Fruit fly (Drosophila melanogaster) whole organism, embryonic: ENCODE measurements around the gene CG13386.

Experiments
- ATbp ChIP-seq: fragments of 200-800 bp; sonication (Bioruptor generic); optimal IDR thresholded peaks from 2 replicates; lab custom pipeline; 2017; ENCODE audit warnings: missing biosample characterization, mild to moderate bottlenecking, missing genetic modification characterization, missing genetic modification reagents
- Adf1 ChIP-seq: fragments of 200-800 bp; sonication (Bioruptor generic); IDR thresholded peaks from 2 replicates; pipeline ENCODE4 v1.3.6; 2022; ENCODE audit warnings: missing biosample characterization, missing genetic modification characterization
- Bgb ChIP-seq: fragments of 200-800 bp; sonication (Bioruptor generic); IDR thresholded peaks from 2 replicates; pipeline ENCODE4 v1.3.6; 2022; ENCODE audit warnings: missing biosample characterization, missing genetic modification characterization; ENCODE audit not compliant: partially characterized antibody
- CG10321 ChIP-seq: fragments of 200-800 bp; sonication (Bioruptor generic); IDR thresholded peaks from 2 replicates; pipeline ENCODE4 v1.3.6; 2022; ENCODE audit warnings: missing biosample characterization, missing genetic modification characterization
- CG10654 ChIP-seq: fragments of 200-800 bp; sonication (Bioruptor generic); optimal IDR thresholded peaks from 2 replicates; lab custom pipeline; 2016; ENCODE audit warnings: missing biosample characterization, missing genetic modification characterization
- CG11093 ChIP-seq: fragments of 200-800 bp; sonication (Bioruptor generic); IDR thresholded peaks from 3 replicates; pipeline ENCODE4 v1.3.6; 2022; ENCODE audit warnings: missing biosample characterization, missing genetic modification characterization
- CG12104 ChIP-seq: fragments of 200-800 bp; sonication (Bioruptor generic); optimal IDR thresholded peaks from 3 replicates; lab custom pipeline; 2016; ENCODE audit warnings: missing biosample characterization, missing genetic modification characterization
- CG13424 ChIP-seq: fragments of 200-800 bp; sonication (Bioruptor generic); optimal IDR thresholded peaks from 2 replicates; lab custom pipeline; 2019; ENCODE audit warnings: missing biosample characterization, mild to moderate bottlenecking, missing genetic modification characterization, moderate library complexity
- CG1529 ChIP-seq: fragments of 200-800 bp; sonication (Bioruptor generic); optimal IDR thresholded peaks from 3 replicates; lab custom pipeline; 2018; ENCODE audit warnings: missing biosample characterization, missing genetic modification characterization
- CG18619 ChIP-seq: fragments of 200-800 bp; sonication (Bioruptor generic); optimal IDR thresholded peaks from 3 replicates; lab custom pipeline; 2017; ENCODE audit warnings: missing biosample characterization, mild to moderate bottlenecking, missing genetic modification characterization
- CG30431 ChIP-seq: fragments of 200-800 bp; sonication (Bioruptor generic); optimal IDR thresholded peaks from 2 replicates; lab custom pipeline; 2017; ENCODE audit warnings: missing biosample characterization, missing genetic modification characterization
- CG33213 ChIP-seq: fragments of 200-800 bp; sonication (Bioruptor generic); optimal IDR thresholded peaks from 3 replicates; lab custom pipeline; 2016; ENCODE audit warnings: missing biosample characterization, missing genetic modification characterization
- CG3847 ChIP-seq: fragments of 200-800 bp; sonication (Bioruptor generic); IDR thresholded peaks from 2 replicates; pipeline ENCODE4 v1.3.6; 2022; ENCODE audit warnings: missing biosample characterization, missing genetic modification characterization
- CG4707 ChIP-seq: fragments of 200-800 bp; sonication (Bioruptor generic); optimal IDR thresholded peaks from 2 replicates; lab custom pipeline; 2018; ENCODE audit warnings: missing biosample characterization, mild to moderate bottlenecking, missing genetic modification characterization, moderate library complexity
- CG5180 ChIP-seq: fragments of 200-800 bp; sonication (Bioruptor generic); optimal IDR thresholded peaks from 3 replicates; lab custom pipeline; 2017; ENCODE audit warnings: missing biosample characterization, missing genetic modification characterization, mild to moderate bottlenecking, moderate library complexity, missing genetic modification reagents
- CG5953 ChIP-seq: fragments of 200-800 bp; sonication (Bioruptor generic); IDR thresholded peaks from 2 replicates; pipeline ENCODE4 v1.3.6; 2022; ENCODE audit warnings: missing biosample characterization, missing genetic modification characterization
- CG6683 ChIP-seq: fragments of 200-800 bp; sonication (Bioruptor generic); optimal IDR thresholded peaks from 2 replicates; lab custom pipeline; 2017; ENCODE audit warnings: missing biosample characterization, mild to moderate bottlenecking, missing genetic modification characterization, missing genetic modification reagents
- CG6689 ChIP-seq: fragments of 200-800 bp; sonication (Bioruptor generic); IDR thresholded peaks from 2 replicates; pipeline ENCODE4 v1.3.6; 2022; ENCODE audit warnings: missing biosample characterization, missing genetic modification characterization
- CG8388 ChIP-seq: fragments of 200-800 bp; sonication (Bioruptor generic); optimal IDR thresholded peaks from 2 replicates; lab custom pipeline; 2019; ENCODE audit warnings: missing biosample characterization, mild to moderate bottlenecking, missing genetic modification characterization, moderate library complexity
- CG8478 ChIP-seq: fragments of >200 bp; optimal IDR thresholded peaks from 2 replicates; lab custom pipeline; 2018
- D19A ChIP-seq: fragments of 200-800 bp; optimal IDR thresholded peaks from 3 replicates; lab custom pipeline; 2019; ENCODE audit warnings: missing biosample characterization, mild to moderate bottlenecking, missing genetic modification characterization, moderate library complexity
- Drgx ChIP-seq: fragments of 200-800 bp; sonication (Bioruptor generic); IDR thresholded peaks from 2 replicates; pipeline ENCODE4 v1.3.6; 2022; ENCODE audit warnings: missing biosample characterization, missing genetic modification characterization
- NK7.1 ChIP-seq: fragments of 200-800 bp; sonication (Bioruptor generic); optimal IDR thresholded peaks from 3 replicates; lab custom pipeline; 2016; ENCODE audit warnings: missing biosample characterization, missing genetic modification characterization
- Nf-YA ChIP-seq: fragments of 200-800 bp; sonication (Bioruptor generic); IDR thresholded peaks from 2 replicates; pipeline ENCODE4 v1.3.6; 2022; ENCODE audit warnings: missing biosample characterization, missing genetic modification characterization
- Rfx ChIP-seq: fragments of 200-800 bp; sonication (Bioruptor generic); IDR thresholded peaks from 2 replicates; pipeline ENCODE4 v1.3.6; 2022; ENCODE audit warnings: missing biosample characterization, missing genetic modification characterization
- Sox100B ChIP-seq: fragments of 200-800 bp; sonication (Bioruptor generic); optimal IDR thresholded peaks from 3 replicates; lab custom pipeline; 2018; ENCODE audit warnings: missing biosample characterization, mild to moderate bottlenecking, missing genetic modification characterization
- Sry-β ChIP-seq: fragments of 200-800 bp; sonication (Bioruptor generic); optimal IDR thresholded peaks from 2 replicates; lab custom pipeline; 2018; ENCODE audit warnings: missing biosample characterization, mild to moderate bottlenecking, missing genetic modification characterization, moderate library complexity
- TFAM ChIP-seq: fragments of 200-800 bp; sonication (Bioruptor generic); optimal IDR thresholded peaks from 2 replicates; lab custom pipeline; 2017; ENCODE audit warnings: missing biosample characterization, missing genetic modification characterization, inconsistent platforms
- Xbp1 ChIP-seq: fragments of 200-800 bp; sonication (Bioruptor generic); optimal IDR thresholded peaks from 3 replicates; lab custom pipeline; 2016; ENCODE audit warnings: missing biosample characterization, mild to moderate bottlenecking, missing genetic modification characterization
- ash1 ChIP-seq: fragments of 200-800 bp; sonication (Bioruptor generic); optimal IDR thresholded peaks from 2 replicates; lab custom pipeline; 2018; ENCODE audit warnings: missing biosample characterization, mild to moderate bottlenecking, missing genetic modification characterization
- bigmax ChIP-seq: fragments of 200-800 bp; sonication (Bioruptor generic); optimal IDR thresholded peaks from 2 replicates; lab custom pipeline; 2018; ENCODE audit warnings: missing biosample characterization, mild to moderate bottlenecking, missing genetic modification characterization
- bsh ChIP-seq, 2 experiments: fragments of 200-800 bp; sonication (Bioruptor generic); optimal IDR thresholded peaks; 2 replicates each; lab custom pipeline; 2017 to 2018; ENCODE audit warnings: mild to moderate bottlenecking in 2 of 2, missing biosample characterization in 2 of 2, missing genetic modification characterization in 2 of 2, moderate library complexity in 1 of 2
- cato ChIP-seq: fragments of 200-800 bp; sonication (Bioruptor generic); optimal IDR thresholded peaks from 2 replicates; lab custom pipeline; 2016; ENCODE audit warnings: missing biosample characterization, missing genetic modification characterization, borderline replicate concordance
- crol ChIP-seq: fragments of 200-800 bp; sonication (Bioruptor generic); IDR thresholded peaks from 2 replicates; pipeline ENCODE4 v1.3.6; 2022; ENCODE audit warnings: missing biosample characterization, missing genetic modification characterization
- fd64A ChIP-seq: fragments of 200-800 bp; sonication (Bioruptor generic); optimal IDR thresholded peaks from 3 replicates; lab custom pipeline; 2018; ENCODE audit warnings: missing biosample characterization, mild to moderate bottlenecking, missing genetic modification characterization
- gem ChIP-seq: fragments of 200-800 bp; sonication (Bioruptor generic); optimal IDR thresholded peaks from 2 replicates; lab custom pipeline; 2019; ENCODE audit warnings: missing biosample characterization, mild to moderate bottlenecking, missing genetic modification characterization, moderate library complexity
- jigr1 ChIP-seq: fragments of 200-800 bp; sonication (Bioruptor generic); IDR thresholded peaks from 3 replicates; pipeline ENCODE4 v1.3.6; 2022; ENCODE audit warnings: missing biosample characterization, missing genetic modification characterization
- lola ChIP-seq, 3 experiments: fragments of >200 bp in 2 of 3; fragments of 200-800 bp in 1 of 3; sonication (Bioruptor generic) in 1 of 3; optimal IDR thresholded peaks; 2 replicates each; lab custom pipeline; 2017 to 2019; ENCODE audit warnings: missing biosample characterization in 3 of 3, missing genetic modification characterization in 3 of 3, mild to moderate bottlenecking in 1 of 3, moderate library complexity in 1 of 3
- nau ChIP-seq: fragments of 200-800 bp; sonication (Bioruptor generic); optimal IDR thresholded peaks from 3 replicates; lab custom pipeline; 2017; ENCODE audit warnings: missing biosample characterization, mild to moderate bottlenecking, missing genetic modification characterization, missing genetic modification reagents
- pita ChIP-seq: fragments of 200-800 bp; sonication (Bioruptor generic); optimal IDR thresholded peaks from 2 replicates; lab custom pipeline; 2017; ENCODE audit warnings: missing biosample characterization, mild to moderate bottlenecking, missing genetic modification characterization
- pzg ChIP-seq: fragments of 200-800 bp; sonication (Bioruptor generic); optimal IDR thresholded peaks from 3 replicates; lab custom pipeline; 2018; ENCODE audit warnings: missing biosample characterization, mild to moderate bottlenecking, missing genetic modification characterization, moderate library complexity
- sc ChIP-seq, 3 experiments: fragments of >200 bp in 2 of 3; fragments of 200-800 bp in 1 of 3; sonication (Bioruptor generic) in 1 of 3; optimal IDR thresholded peaks; 2 replicates in 2 of 3; 3 replicates in 1 of 3; lab custom pipeline; 2017; ENCODE audit warnings: mild to moderate bottlenecking in 1 of 3, missing biosample characterization in 1 of 3, missing genetic modification characterization in 1 of 3, missing genetic modification reagents in 1 of 3
- sd ChIP-seq: fragments of 200-800 bp; sonication (Bioruptor generic); optimal IDR thresholded peaks from 3 replicates; lab custom pipeline; 2018; ENCODE audit warnings: missing biosample characterization, mild to moderate bottlenecking, missing genetic modification characterization, moderate library complexity
- sens ChIP-seq: fragments of 200-800 bp; sonication (Bioruptor generic); peaks from one replicate; lab custom pipeline; 2016; ENCODE audit warnings: missing biosample characterization, missing genetic modification characterization
- stwl ChIP-seq: fragments of 200-800 bp; sonication (Bioruptor generic); optimal IDR thresholded peaks from 3 replicates; lab custom pipeline; 2018; ENCODE audit warnings: missing biosample characterization, mild to moderate bottlenecking, missing genetic modification characterization, moderate library complexity
- tap ChIP-seq: fragments of 200-800 bp; optimal IDR thresholded peaks from 3 replicates; lab custom pipeline; 2019; ENCODE audit warnings: missing biosample characterization, mild to moderate bottlenecking, missing genetic modification characterization, moderate library complexity
- tgo ChIP-seq: fragments of 200-800 bp; sonication (Bioruptor generic); IDR thresholded peaks from 3 replicates; pipeline ENCODE4 v1.3.6; 2022; ENCODE audit warnings: missing biosample characterization, missing genetic modification characterization
- tio ChIP-seq: fragments of 200-800 bp; sonication (Bioruptor generic); optimal IDR thresholded peaks from 2 replicates; lab custom pipeline; 2017; ENCODE audit warnings: missing biosample characterization, missing genetic modification characterization, inconsistent platforms
- vvl ChIP-seq: fragments of 200-800 bp; sonication (Bioruptor generic); IDR thresholded peaks from 2 replicates; pipeline ENCODE4 v1.3.6; 2022; ENCODE audit warnings: missing biosample characterization, missing genetic modification characterization

Gene CG13386

DNA sequence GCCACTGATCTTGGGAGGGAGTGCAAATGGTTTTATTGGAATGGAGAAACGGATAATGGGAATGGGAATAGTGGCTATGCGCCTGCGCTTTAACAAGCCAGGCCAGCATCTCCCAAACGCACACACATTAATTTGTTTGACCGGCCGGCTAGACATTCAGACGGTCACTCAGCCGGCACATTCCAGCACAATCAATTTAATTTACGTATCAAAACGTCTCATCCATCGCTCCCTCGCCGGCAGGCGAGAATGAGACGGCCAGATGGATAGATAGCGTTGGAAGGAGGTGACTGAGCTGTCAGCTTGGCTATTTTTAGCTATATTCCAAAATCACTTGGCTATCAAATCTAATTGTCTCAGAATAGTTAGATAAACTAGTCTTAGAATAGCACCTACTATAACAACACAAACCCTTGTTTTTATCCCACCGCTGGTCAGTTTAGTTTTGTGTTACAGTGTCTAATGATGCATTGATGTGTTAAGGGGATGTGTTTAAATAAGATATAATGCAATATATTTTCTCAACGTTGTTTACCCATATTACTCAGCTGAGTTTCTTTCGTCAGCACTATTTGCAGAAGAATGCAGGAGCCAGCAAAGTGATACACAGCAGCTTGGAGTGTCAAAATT, 24.8 kb downstream of the CG13386 start (continued):
- TF ChIP-seq Rfx: no peak
- TF ChIP-seq jigr1 (GFP tag; lab: Robert Waterston, UW): no peak
- TF ChIP-seq nau (GFP tag; lab: Kevin White, UChicago): peak; percentile 14
- no peak for TF ChIP-seq Xbp1 (GFP tag; lab: Kevin White, UChicago)
- TF ChIP-seq tgo: no peak
- no peak for TF ChIP-seq pzg (GFP tag; lab: Kevin White, UChicago)
- peak in 1 of 3 experiments; percentile 38 for TF ChIP-seq lola (GFP tag; optimal IDR thresholded peaks at IDR 0.05; lab: Kevin White, UChicago)
- TF ChIP-seq Nf-YA (GFP tag; lab: Robert Waterston, UW): no peak
- peak; percentile 1 for TF ChIP-seq CG33213
- no peak for TF ChIP-seq Adf1 (GFP tag; lab: Robert Waterston, UW)
- no peak for TF ChIP-seq pita (GFP tag; lab: Kevin White, UChicago)
- TF ChIP-seq TFAM (GFP tag; lab: Kevin White, UChicago): no peak
- peak; percentile 84 for TF ChIP-seq sens
- no peak for TF ChIP-seq CG12104 (GFP tag; lab: Kevin White, UChicago)
- no peak for TF ChIP-seq CG6689
- TF ChIP-seq tap (tag; lab: Kevin White, UChicago): peak; percentile 5
- no peak for TF ChIP-seq CG10321 (GFP tag; lab: Robert Waterston, UW)
- no peak for TF ChIP-seq tio (GFP tag; lab: Kevin White, UChicago)
- no peak for TF ChIP-seq CG30431 (GFP tag; lab: Kevin White, UChicago)
- peak; percentile 14 for TF ChIP-seq CG13424 (tag; lab: Kevin White, UChicago)
- peak; percentile 92 for TF ChIP-seq Sry-β (GFP tag; lab: Kevin White, UChicago)
- TF ChIP-seq Drgx (GFP tag; lab: Robert Waterston, UW): no peak
- TF ChIP-seq ATbp (GFP tag; lab: Kevin White, UChicago): peak; percentile 71
- peak; percentile 95 for TF ChIP-seq sd
- no peak for TF ChIP-seq crol (GFP tag; lab: Robert Waterston, UW)
- TF ChIP-seq NK7.1 (GFP tag; lab: Kevin White, UChicago): no peak
- TF ChIP-seq cato (GFP tag; lab: Kevin White, UChicago): no peak
- peak in 1 of 2 experiments; percentile 50 for TF ChIP-seq bsh (GFP tag; optimal IDR thresholded peaks at IDR 0.05; lab: Kevin White, UChicago)
- TF ChIP-seq sc (optimal IDR thresholded peaks at IDR 0.05; lab: Kevin White, UChicago): no peak
- peak; percentile 9 for TF ChIP-seq sc (GFP tag; optimal IDR thresholded peaks at IDR 0.05; lab: Kevin White, UChicago)
- peak; percentile 27 for TF ChIP-seq CG1529 (GFP tag; lab: Kevin White, UChicago)
- TF ChIP-seq CG5180 (GFP tag; lab: Kevin White, UChicago): peak; percentile 9
- peak; percentile 42 for TF ChIP-seq fd64A (GFP tag; lab: Kevin White, UChicago)
- peak; percentile 45 for TF ChIP-seq CG4707 (GFP tag; lab: Kevin White, UChicago)
- no peak for TF ChIP-seq CG3847 (GFP tag; lab: Robert Waterston, UW)
- TF ChIP-seq CG10654 (GFP tag; lab: Kevin White, UChicago): no peak
- peak; percentile 2 for TF ChIP-seq stwl (tag; lab: Kevin White, UChicago)
- TF ChIP-seq CG6683 (GFP tag; lab: Kevin White, UChicago): no peak
- peak; percentile 3 for TF ChIP-seq CG8388
- no peak for TF ChIP-seq bigmax (GFP tag; lab: Kevin White, UChicago)
- TF ChIP-seq gem (tag; lab: Kevin White, UChicago): peak; percentile 36
- no peak for TF ChIP-seq CG5953 (GFP tag; lab: Robert Waterston, UW)
- no peak for TF ChIP-seq ash1 (GFP tag; lab: Kevin White, UChicago)
- TF ChIP-seq vvl (GFP tag; lab: Robert Waterston, UW): 0 out of 2 replicates have a peak, but pooled peaks have one; percentile 6
- no peak for TF ChIP-seq Bgb (GFP tag; lab: Robert Waterston, UW)
- TF ChIP-seq Sox100B: peak; percentile 21
- no peak for TF ChIP-seq CG18619 (GFP tag; lab: Kevin White, UChicago)
- no peak for TF ChIP-seq CG8478 (lab: Kevin White, UChicago)
- TF ChIP-seq D19A (tag; lab: Kevin White, UChicago): peak; percentile 40
- no peak for TF ChIP-seq CG11093
